Worm (Caenorhabditis elegans): ENCODE results near the gene srg-2.

srg-2 gene

ce11 chrIII:6248064-6248687 is 11.8 kb downstream of the srg-2 start, which contains the start of the genes gen-1 and stt-3:
Gene gen-1 (minus strand): TSS chrIII:6248158.
Gene stt-3 (plus strand): TSS chrIII:6248637.
- no peak for TF ChIP-seq egl-27 (tag; optimal IDR thresholded peaks at IDR 0.05)
- TF ChIP-seq unc-39 (tag; optimal IDR thresholded peaks at IDR 0.05): no peak
- no peak for TF ChIP-seq ztf-11 (tag; optimal IDR thresholded peaks at IDR 0.05)
- no peak for TF ChIP-seq ztf-1 (GFP tag; conservative IDR thresholded peaks at IDR 0.05)
- no peak for TF ChIP-seq nhr-10 (tag; optimal IDR thresholded peaks at IDR 0.05)
- no peak for TF ChIP-seq ZK546.5 (tag; optimal IDR thresholded peaks at IDR 0.05)
- TF ChIP-seq sma-9 (GFP tag; optimal IDR thresholded peaks at IDR 0.05): no peak
- TF ChIP-seq sma-9 (tag; optimal IDR thresholded peaks at IDR 0.05): no peak
- TF ChIP-seq peb-1 (tag; optimal IDR thresholded peaks at IDR 0.05): no peak
- peak; percentile 86 for TF ChIP-seq crh-2 (tag; optimal IDR thresholded peaks at IDR 0.05)
- no peak for TF ChIP-seq unc-62 (GFP tag; optimal IDR thresholded peaks at IDR 0.05)
- TF ChIP-seq C34F6.9 (tag; optimal IDR thresholded peaks at IDR 0.05): peak; percentile 18
- no peak for TF ChIP-seq lin-11 (tag; optimal IDR thresholded peaks at IDR 0.05)
- TF ChIP-seq ztf-4 (tag; optimal IDR thresholded peaks at IDR 0.05): no peak
- no peak for TF ChIP-seq blmp-1 (tag; optimal IDR thresholded peaks at IDR 0.05; ENCODE audit: insufficient read depth)
- TF ChIP-seq Y55F3AM.14 (GFP tag; optimal IDR thresholded peaks at IDR 0.05): no peak
- no peak for TF ChIP-seq elt-3 (tag; optimal IDR thresholded peaks at IDR 0.05)
- no peak for TF ChIP-seq unc-55 (GFP tag; optimal IDR thresholded peaks at IDR 0.05)
- TF ChIP-seq lin-13 (GFP tag; optimal IDR thresholded peaks at IDR 0.05): no peak
- TF ChIP-seq sma-3 (GFP tag; optimal IDR thresholded peaks at IDR 0.05): no peak
- TF ChIP-seq fos-1 (tag; optimal IDR thresholded peaks at IDR 0.05): no peak
- peak; percentile 43 for TF ChIP-seq nhr-129 (tag; optimal IDR thresholded peaks at IDR 0.05)
- TF ChIP-seq dmd-4 (tag; optimal IDR thresholded peaks at IDR 0.05): no peak

ce11 chrIII:6245728-6246127 is 14.3 kb downstream of the srg-2 start, which contains the start of gene bcas-2:
Gene bcas-2 (minus strand): TSS chrIII:6245828.
- TF ChIP-seq ceh-82 (tag; optimal IDR thresholded peaks at IDR 0.05): no peak
- no peak for TF ChIP-seq skn-1 (tag; optimal IDR thresholded peaks at IDR 0.05)
- TF ChIP-seq sma-3 (GFP tag; optimal IDR thresholded peaks at IDR 0.05): no peak
- no peak for TF ChIP-seq ceh-16 (tag; optimal IDR thresholded peaks at IDR 0.05)
- TF ChIP-seq zag-1 (tag; optimal IDR thresholded peaks at IDR 0.05): no peak
- no peak for TF ChIP-seq nhr-25 (tag; optimal IDR thresholded peaks at IDR 0.05)
- TF ChIP-seq ztf-1 (GFP tag; conservative IDR thresholded peaks at IDR 0.05): no peak
- TF ChIP-seq lin-39 (tag; optimal IDR thresholded peaks at IDR 0.05): no peak
- no peak for TF ChIP-seq R02D3.7 (tag; optimal IDR thresholded peaks at IDR 0.05)
- no peak for TF ChIP-seq nhr-77 (tag; optimal IDR thresholded peaks at IDR 0.05)
- TF ChIP-seq ztf-4 (tag; optimal IDR thresholded peaks at IDR 0.05): no peak
- no peak for TF ChIP-seq gmeb-1 (tag; optimal IDR thresholded peaks at IDR 0.05)
- no peak for TF ChIP-seq lin-13 (GFP tag; optimal IDR thresholded peaks at IDR 0.05)
- TF ChIP-seq nhr-237 (tag; optimal IDR thresholded peaks at IDR 0.05): no peak
- no peak for TF ChIP-seq elt-3 (tag; optimal IDR thresholded peaks at IDR 0.05)
- TF ChIP-seq nhr-10 (tag; optimal IDR thresholded peaks at IDR 0.05): no peak

ce11 chrIII:6240528-6240927 is 19.5 kb downstream of the srg-2 start, which contains the start of gene T12A2.3:
Gene T12A2.3 (plus strand): TSS chrIII:6240828.
- TF ChIP-seq elt-1 (tag; optimal IDR thresholded peaks at IDR 0.05) (no peak), ceh-82 (tag; optimal IDR thresholded peaks at IDR 0.05) (no peak), ZK546.5 (tag; optimal IDR thresholded peaks at IDR 0.05) (no peak), skn-1 (tag; optimal IDR thresholded peaks at IDR 0.05) (no peak), egl-27 (tag; optimal IDR thresholded peaks at IDR 0.05) (no peak), alr-1 (tag; optimal IDR thresholded peaks at IDR 0.05) (no peak), C34F6.9 (tag; optimal IDR thresholded peaks at IDR 0.05) (no peak), Y55F3AM.14 (GFP tag; optimal IDR thresholded peaks at IDR 0.05) (no peak), ztf-1 (GFP tag; conservative IDR thresholded peaks at IDR 0.05) (no peak)

- TF ChIP-seq egl-27 (tag; optimal IDR thresholded peaks at IDR 0.05) (no peak), blmp-1 (tag; optimal IDR thresholded peaks at IDR 0.05; ENCODE audit: insufficient read depth) (no peak), unc-62 (GFP tag; optimal IDR thresholded peaks at IDR 0.05) (no peak), ztf-11 (tag; optimal IDR thresholded peaks at IDR 0.05) (no peak)
Observed at ce11 chrIII:6236649-6237048, 23.4 kb downstream of the srg-2 start, which contains the start of gene T12A2.21. Gene T12A2.21 (minus strand): TSS chrIII:6236749.

Measured in whole organism, L2 larva.